Fruit fly (Drosophila melanogaster): Measurements from ENCODE around the gene Ilp4.

The Ilp4 gene

DNA sequence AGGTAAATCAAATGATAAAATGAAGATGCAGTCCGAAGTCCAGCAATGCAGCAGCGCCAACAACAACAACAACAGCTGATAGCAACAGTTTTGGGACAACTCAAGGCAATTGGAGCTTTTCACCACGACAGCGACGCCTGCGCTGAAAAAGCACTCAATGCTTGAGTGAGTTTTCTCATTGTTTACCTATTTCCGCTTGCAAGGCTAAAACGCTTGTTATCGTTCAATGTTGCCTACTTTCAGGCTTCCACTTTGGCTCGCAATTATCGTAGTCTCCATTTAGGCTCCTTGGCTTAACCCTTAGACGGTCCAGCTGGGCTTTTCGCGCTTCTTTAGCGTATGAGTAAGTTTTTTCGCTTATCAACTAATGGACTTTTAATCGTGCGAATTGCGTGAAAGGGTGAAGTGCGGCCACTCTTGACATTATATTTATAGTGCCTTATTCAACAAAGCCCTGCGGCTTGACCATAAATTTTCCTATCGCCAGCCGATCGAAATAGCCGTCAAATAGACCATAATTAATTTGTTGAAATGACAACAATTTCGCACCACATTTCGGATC is 41.9 kb downstream of the Ilp4 start (continued):
- TF ChIP-seq CG10631 (GFP tag; optimal IDR thresholded peaks at IDR 0.05) (no peak), Met (GFP tag; optimal IDR thresholded peaks at IDR 0.05) (no peak), CG6808 (GFP tag; optimal IDR thresholded peaks at IDR 0.05) (no peak), CG16779 (tag; optimal IDR thresholded peaks at IDR 0.05) (no peak), CG9139 (GFP tag; optimal IDR thresholded peaks at IDR 0.05) (no peak), Hr4 (GFP tag; optimal IDR thresholded peaks at IDR 0.05) (no peak), fkh (GFP tag; optimal IDR thresholded peaks at IDR 0.05) (peak; percentile 85), CG1621 (tag; optimal IDR thresholded peaks at IDR 0.05) (no peak), CG34406 (GFP tag; optimal IDR thresholded peaks at IDR 0.05) (no peak), fd85E (GFP tag; optimal IDR thresholded peaks at IDR 0.05) (no peak), CG8319 (GFP tag; optimal IDR thresholded peaks at IDR 0.05) (no peak), CG6163 (GFP tag; IDR thresholded peaks at IDR 0.05) (0 out of 3 replicates have a peak, but pooled peaks have one; percentile 33), Blimp-1 (GFP tag; optimal IDR thresholded peaks at IDR 0.05) (no peak), acj6 (GFP tag; optimal IDR thresholded peaks at IDR 0.05) (no peak), dsx (GFP tag; optimal IDR thresholded peaks at IDR 0.05; ENCODE audit: poor library complexity, severe bottlenecking) (no peak), Sox102F (GFP tag; optimal IDR thresholded peaks at IDR 0.05) (peak; percentile 2), CG7368 (GFP tag; optimal IDR thresholded peaks at IDR 0.05) (no peak), CG4318 (GFP tag; optimal IDR thresholded peaks at IDR 0.05) (no peak), CG15336 (GFP tag; IDR thresholded peaks at IDR 0.05) (peak; percentile 56; the same call in 1 of the 2 replicates), OdsH (GFP tag; optimal IDR thresholded peaks at IDR 0.05) (no peak), CG6792 (GFP tag; optimal IDR thresholded peaks at IDR 0.05) (no peak), CG10669 (GFP tag; optimal IDR thresholded peaks at IDR 0.05) (no peak), net (GFP tag; optimal IDR thresholded peaks at IDR 0.05) (peak; percentile 44), CG3032 (tag; optimal IDR thresholded peaks at IDR 0.05) (no peak), Hr39 (GFP tag; optimal IDR thresholded peaks at IDR 0.05) (no peak)

DNA sequence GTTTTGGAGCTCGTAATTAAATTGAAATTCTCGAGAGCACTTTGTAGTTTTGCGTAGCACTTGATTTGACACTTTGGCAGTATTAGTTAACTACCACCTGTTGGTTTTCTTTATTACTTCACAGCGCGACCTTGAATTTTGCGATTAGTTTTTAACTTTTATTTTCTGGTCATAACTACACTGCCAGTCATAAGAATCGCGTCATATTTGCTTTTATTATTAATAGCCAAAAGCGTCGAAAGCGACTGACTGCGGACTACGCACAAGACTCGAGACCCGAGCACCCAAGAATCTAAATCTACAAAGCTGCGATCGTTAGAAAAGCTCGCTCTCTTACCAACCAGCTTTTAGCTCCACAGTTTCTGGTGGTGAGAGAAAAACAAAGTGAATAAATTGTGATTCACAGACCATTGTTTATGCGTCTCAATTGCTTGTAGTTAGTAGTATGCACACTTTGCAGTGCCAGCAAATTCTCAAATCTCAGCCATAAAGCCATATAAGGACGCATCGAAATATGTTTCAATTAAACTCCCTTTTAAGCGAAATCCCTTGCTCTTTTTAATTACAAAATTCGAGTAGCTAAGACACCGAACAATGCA is 43.8 kb downstream of the Ilp4 start, which contains the start of gene CG42268:
CG42268 (minus strand) TSS at position 245 of the 599 bp plus-strand sequence.
- TF ChIP-seq acj6 (GFP tag; optimal IDR thresholded peaks at IDR 0.05): no peak
- peak; percentile 17 for TF ChIP-seq Eip78C (GFP tag)
- TF ChIP-seq CG6808 (GFP tag; optimal IDR thresholded peaks at IDR 0.05): no peak
- TF ChIP-seq fkh (GFP tag; optimal IDR thresholded peaks at IDR 0.05): peak; percentile 59
- no peak for TF ChIP-seq CG8632 (GFP tag; optimal IDR thresholded peaks at IDR 0.05)

Measured in whole organism, prepupa.